Fruit fly (Drosophila melanogaster) whole organism, embryonic: ENCODE results near the gene CG11164.

Experiments
- CG10462 ChIP-seq: fragments of 200-800 bp; sonication (Bioruptor generic); optimal IDR thresholded peaks from 2 replicates; lab custom pipeline; 2016; ENCODE audit warnings: missing biosample characterization, missing genetic modification characterization
- CG11093 ChIP-seq: fragments of 200-800 bp; sonication (Bioruptor generic); IDR thresholded peaks from 3 replicates; pipeline ENCODE4 v1.3.6; 2022; ENCODE audit warnings: missing biosample characterization, missing genetic modification characterization
- CG13424 ChIP-seq: fragments of 200-800 bp; sonication (Bioruptor generic); optimal IDR thresholded peaks from 2 replicates; lab custom pipeline; 2019; ENCODE audit warnings: missing biosample characterization, mild to moderate bottlenecking, missing genetic modification characterization, moderate library complexity
- CG13894 ChIP-seq: fragments of 200-800 bp; sonication (Bioruptor generic); optimal IDR thresholded peaks from 3 replicates; lab custom pipeline; 2018; ENCODE audit warnings: missing biosample characterization, mild to moderate bottlenecking, missing genetic modification characterization, moderate library complexity
- CG15479 ChIP-seq: fragments of 200-800 bp; sonication (Bioruptor generic); optimal IDR thresholded peaks from 3 replicates; lab custom pipeline; 2019; ENCODE audit warnings: missing biosample characterization, mild to moderate bottlenecking, missing genetic modification characterization, moderate library complexity
- CG17802 ChIP-seq: fragments of 200-800 bp; sonication (Bioruptor generic); optimal IDR thresholded peaks from 2 replicates; lab custom pipeline; 2018; ENCODE audit warnings: missing biosample characterization, mild to moderate bottlenecking, missing genetic modification characterization, moderate library complexity
- CG2199 ChIP-seq: fragments of 200-800 bp; sonication (Bioruptor generic); IDR thresholded peaks from 3 replicates; pipeline ENCODE4 v1.3.6; 2022; ENCODE audit warnings: missing biosample characterization, missing genetic modification characterization
- CG3163 ChIP-seq: fragments of 200-800 bp; sonication (Bioruptor generic); optimal IDR thresholded peaks from 3 replicates; lab custom pipeline; 2016; ENCODE audit warnings: missing biosample characterization, missing genetic modification characterization
- CG34224 ChIP-seq: fragments of 200-800 bp; sonication (Bioruptor generic); IDR thresholded peaks from 3 replicates; pipeline ENCODE4 v1.3.6; 2022; ENCODE audit warnings: missing biosample characterization, missing genetic modification characterization; ENCODE audit not compliant: partially characterized antibody
- CG7745 ChIP-seq: fragments of 200-800 bp; sonication (Bioruptor generic); optimal IDR thresholded peaks from 2 replicates; lab custom pipeline; 2018; ENCODE audit warnings: missing biosample characterization, mild to moderate bottlenecking, missing genetic modification characterization, moderate library complexity
- CG8388 ChIP-seq: fragments of 200-800 bp; sonication (Bioruptor generic); optimal IDR thresholded peaks from 2 replicates; lab custom pipeline; 2019; ENCODE audit warnings: missing biosample characterization, mild to moderate bottlenecking, missing genetic modification characterization, moderate library complexity
- CG8765 ChIP-seq: fragments of 200-800 bp; sonication (Bioruptor generic); IDR thresholded peaks from 2 replicates; pipeline ENCODE4 v1.3.6; 2022; ENCODE audit warnings: missing biosample characterization, missing genetic modification characterization
- CTCF ChIP-seq: fragments of 200-800 bp; sonication (Bioruptor generic); optimal IDR thresholded peaks from 2 replicates; lab custom pipeline; 2017; ENCODE audit warnings: missing biosample characterization, mild to moderate bottlenecking, missing genetic modification characterization, moderate library complexity
- D ChIP-seq, 2 experiments: fragments of 200-800 bp in 1 of 2; fragments of >200 bp in 1 of 2; sonication (Bioruptor generic) in 1 of 2; optimal IDR thresholded peaks; 2 replicates in 1 of 2; 3 replicates in 1 of 2; lab custom pipeline; 2017; ENCODE audit warnings: mild to moderate bottlenecking in 1 of 2, missing biosample characterization in 1 of 2, missing genetic modification characterization in 1 of 2, missing genetic modification reagents in 1 of 2
- Dip2 ChIP-seq: fragments of 200-800 bp; sonication (Bioruptor generic); IDR thresholded peaks from 2 replicates; pipeline ENCODE4 v1.3.6; 2022; ENCODE audit warnings: missing biosample characterization, missing genetic modification characterization
- E2f1 ChIP-seq: fragments of 200-800 bp; sonication (Bioruptor generic); IDR thresholded peaks from 2 replicates; pipeline ENCODE4 v1.3.6; 2022; ENCODE audit warnings: missing biosample characterization, missing genetic modification characterization
- Ets65A ChIP-seq: fragments of 200-800 bp; sonication (Bioruptor generic); peaks from one replicate; lab custom pipeline; 2016; ENCODE audit warnings: missing biosample characterization, missing genetic modification characterization
- Ets97D ChIP-seq: fragments of 200-800 bp; sonication (Bioruptor generic); optimal IDR thresholded peaks from 3 replicates; lab custom pipeline; 2016; ENCODE audit warnings: missing biosample characterization, missing genetic modification characterization
- HLH4C ChIP-seq: fragments of 200-800 bp; sonication (Bioruptor generic); IDR thresholded peaks from 3 replicates; pipeline ENCODE4 v1.3.6; 2022; ENCODE audit warnings: missing biosample characterization, missing genetic modification characterization; ENCODE audit not compliant: partially characterized antibody
- Max ChIP-seq: fragments of 200-800 bp; sonication (Bioruptor generic); optimal IDR thresholded peaks from 2 replicates; lab custom pipeline; 2016; ENCODE audit warnings: missing biosample characterization, mild to moderate bottlenecking, missing genetic modification characterization
- Ravus ChIP-seq: fragments of 200-800 bp; sonication (Bioruptor generic); IDR thresholded peaks from 2 replicates; pipeline ENCODE4 v1.3.6; 2022; ENCODE audit warnings: missing biosample characterization, missing genetic modification characterization
- Sry-β ChIP-seq: fragments of 200-800 bp; sonication (Bioruptor generic); optimal IDR thresholded peaks from 2 replicates; lab custom pipeline; 2018; ENCODE audit warnings: missing biosample characterization, mild to moderate bottlenecking, missing genetic modification characterization, moderate library complexity
- Sry-δ ChIP-seq: fragments of 200-800 bp; sonication (Bioruptor generic); optimal IDR thresholded peaks from 2 replicates; lab custom pipeline; 2016; ENCODE audit warnings: missing biosample characterization, missing genetic modification characterization
- Taf1 ChIP-seq: fragments of 200-800 bp; sonication (Bioruptor generic); IDR thresholded peaks from 2 replicates; pipeline ENCODE4 v1.3.6; 2022; ENCODE audit warnings: missing biosample characterization, missing genetic modification characterization
- bab2 ChIP-seq: fragments of 200-800 bp; sonication (Bioruptor generic); optimal IDR thresholded peaks from 2 replicates; lab custom pipeline; 2016; ENCODE audit warnings: missing biosample characterization, missing genetic modification characterization
- btn ChIP-seq: fragments of 200-800 bp; sonication (Bioruptor generic); optimal IDR thresholded peaks from 2 replicates; lab custom pipeline; 2016; ENCODE audit warnings: missing biosample characterization, missing genetic modification characterization
- chm ChIP-seq: fragments of 200-800 bp; sonication (Bioruptor generic); IDR thresholded peaks from 2 replicates; pipeline ENCODE4 v1.3.6; 2022; ENCODE audit warnings: missing biosample characterization, missing genetic modification characterization
- danr ChIP-seq: fragments of 200-800 bp; sonication (Bioruptor generic); IDR thresholded peaks from 2 replicates; pipeline ENCODE4 v1.3.6; 2022; ENCODE audit warnings: missing biosample characterization, missing genetic modification characterization
- dmrt99B ChIP-seq: fragments of 200-800 bp; sonication (Bioruptor generic); optimal IDR thresholded peaks from 2 replicates; lab custom pipeline; 2018; ENCODE audit warnings: missing biosample characterization, mild to moderate bottlenecking, missing genetic modification characterization, moderate library complexity
- eve ChIP-seq, 2 experiments: fragments of >200 bp; optimal IDR thresholded peaks; 2 replicates each; lab custom pipeline; 2017; ENCODE audit warnings: missing biosample characterization in 2 of 2, missing genetic modification characterization in 2 of 2
- exex ChIP-seq: fragments of 200-800 bp; sonication (Bioruptor generic); optimal IDR thresholded peaks from 4 replicates; lab custom pipeline; 2018; ENCODE audit warnings: missing biosample characterization, mild to moderate bottlenecking, missing genetic modification characterization, moderate library complexity
- fd102C ChIP-seq: fragments of 200-800 bp; sonication (Bioruptor generic); optimal IDR thresholded peaks from 2 replicates; lab custom pipeline; 2018; ENCODE audit warnings: missing biosample characterization, mild to moderate bottlenecking, missing genetic modification characterization, moderate library complexity
- gsb ChIP-seq: fragments of 200-800 bp; sonication (Bioruptor generic); IDR thresholded peaks from 2 replicates; pipeline ENCODE4 v1.3.6; 2022; ENCODE audit warnings: missing biosample characterization, missing genetic modification characterization
- mirr ChIP-seq: fragments of 200-800 bp; sonication (Bioruptor generic); optimal IDR thresholded peaks from 3 replicates; lab custom pipeline; 2018; ENCODE audit warnings: missing biosample characterization, mild to moderate bottlenecking, missing genetic modification characterization
- mld ChIP-seq: fragments of 200-800 bp; sonication (Bioruptor generic); IDR thresholded peaks from 3 replicates; pipeline ENCODE4 v1.3.6; 2022; ENCODE audit warnings: missing biosample characterization, missing genetic modification characterization; ENCODE audit not compliant: partially characterized antibody
- p53 ChIP-seq: fragments of 200-800 bp; sonication (Bioruptor generic); optimal IDR thresholded peaks from 2 replicates; lab custom pipeline; 2016; ENCODE audit warnings: missing biosample characterization, missing genetic modification characterization
- pfk ChIP-seq: fragments of 200-800 bp; sonication (Bioruptor generic); optimal IDR thresholded peaks from 2 replicates; lab custom pipeline; 2018; ENCODE audit warnings: missing biosample characterization, mild to moderate bottlenecking, missing genetic modification characterization, moderate library complexity
- pho ChIP-seq: fragments of 200-800 bp; sonication (Bioruptor generic); optimal IDR thresholded peaks from 2 replicates; lab custom pipeline; 2016; ENCODE audit warnings: missing biosample characterization, missing genetic modification characterization
- pum ChIP-seq: fragments of 200-800 bp; sonication (Bioruptor generic); optimal IDR thresholded peaks from 2 replicates; lab custom pipeline; 2016; ENCODE audit warnings: missing biosample characterization, missing genetic modification characterization
- pzg ChIP-seq: fragments of 200-800 bp; sonication (Bioruptor generic); optimal IDR thresholded peaks from 3 replicates; lab custom pipeline; 2018; ENCODE audit warnings: missing biosample characterization, mild to moderate bottlenecking, missing genetic modification characterization, moderate library complexity
- scrt ChIP-seq: fragments of 200-800 bp; sonication (Bioruptor generic); optimal IDR thresholded peaks from 2 replicates; lab custom pipeline; 2018; ENCODE audit warnings: missing biosample characterization, mild to moderate bottlenecking, missing genetic modification characterization, moderate library complexity
- sens ChIP-seq: fragments of 200-800 bp; sonication (Bioruptor generic); peaks from one replicate; lab custom pipeline; 2016; ENCODE audit warnings: missing biosample characterization, missing genetic modification characterization
- sr ChIP-seq: fragments of 200-800 bp; sonication (Bioruptor generic); IDR thresholded peaks from 3 replicates; pipeline ENCODE4 v1.3.6; 2022; ENCODE audit warnings: missing biosample characterization, missing genetic modification characterization
- ssp ChIP-seq: fragments of 200-800 bp; sonication (Bioruptor generic); IDR thresholded peaks from 2 replicates; pipeline ENCODE4 v1.3.6; 2022; ENCODE audit warnings: missing biosample characterization, missing genetic modification characterization
- stwl ChIP-seq: fragments of 200-800 bp; sonication (Bioruptor generic); optimal IDR thresholded peaks from 3 replicates; lab custom pipeline; 2018; ENCODE audit warnings: missing biosample characterization, mild to moderate bottlenecking, missing genetic modification characterization, moderate library complexity
- tin ChIP-seq: fragments of 200-800 bp; sonication (Bioruptor generic); optimal IDR thresholded peaks from 3 replicates; lab custom pipeline; 2016; ENCODE audit warnings: missing biosample characterization, missing genetic modification characterization
- ttk ChIP-seq: fragments of 200-800 bp; sonication (Bioruptor generic); IDR thresholded peaks from 2 replicates; pipeline ENCODE4 v2.1.2; 2022; ENCODE audit warnings: missing biosample characterization, missing genetic modification characterization
- twi ChIP-seq: fragments of 200-800 bp; optimal IDR thresholded peaks from 2 replicates; lab custom pipeline; 2019; ENCODE audit warnings: missing biosample characterization, mild to moderate bottlenecking, missing genetic modification characterization, moderate library complexity
- unpg ChIP-seq: fragments of 200-800 bp; sonication (Bioruptor generic); optimal IDR thresholded peaks from 3 replicates; lab custom pipeline; 2018; ENCODE audit warnings: missing biosample characterization, mild to moderate bottlenecking, missing genetic modification characterization, moderate library complexity

CG11164 gene

DNA sequence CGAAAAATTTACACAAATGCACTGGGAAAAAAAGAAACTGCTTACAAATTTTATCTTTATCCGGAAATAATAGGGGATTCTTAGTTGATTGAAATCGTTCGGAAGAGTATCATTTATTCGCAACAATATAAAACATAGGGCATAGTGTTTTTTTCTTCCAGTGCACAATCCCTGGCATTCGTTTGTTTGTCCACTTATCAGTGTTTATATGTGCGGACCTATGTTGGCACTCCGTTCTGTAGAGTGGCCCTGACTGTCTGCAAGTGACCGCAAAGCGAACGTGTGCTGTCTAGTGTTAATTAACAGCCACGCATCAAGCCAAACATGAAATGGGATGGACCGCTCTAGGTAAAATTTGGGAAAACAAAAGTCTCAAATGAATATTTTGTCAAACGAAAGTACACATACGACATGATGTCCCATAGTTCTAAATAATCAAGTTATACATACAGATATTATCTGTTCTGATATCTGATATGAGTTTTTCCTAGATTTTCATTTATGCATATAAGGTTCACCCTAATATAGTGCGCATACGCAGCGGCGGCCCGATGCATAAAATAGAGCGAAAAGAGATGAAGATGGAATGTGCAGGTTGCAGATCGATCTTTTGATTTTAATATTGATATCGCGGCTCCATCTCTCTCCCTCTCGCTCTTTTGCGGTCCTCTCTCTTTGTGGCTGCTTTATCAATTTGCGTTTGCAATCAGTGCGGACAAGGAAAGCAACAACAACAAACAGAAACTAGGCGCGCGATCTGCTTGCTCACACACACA, 26.5 kb upstream of the CG11164 start (continued):
- TF ChIP-seq chm (GFP tag; lab: Robert Waterston, UW) (peak; percentile 78), pfk (GFP tag; lab: Kevin White, UChicago) (no peak), CG34224 (GFP tag; lab: Robert Waterston, UW) (no peak), exex (tag; lab: Kevin White, UChicago) (peak; percentile 53), twi (tag; lab: Kevin White, UChicago) (peak; percentile 73), E2f1 (GFP tag; lab: Robert Waterston, UW) (peak; percentile 93), fd102C (GFP tag; lab: Kevin White, UChicago) (peak; percentile 58), HLH4C (GFP tag; lab: Robert Waterston, UW) (no peak), pho (GFP tag; lab: Kevin White, UChicago) (peak; percentile 96), D (optimal IDR thresholded peaks at IDR 0.05; lab: Kevin White, UChicago) (no peak), D (GFP tag; optimal IDR thresholded peaks at IDR 0.05; lab: Kevin White, UChicago) (peak; percentile 89), btn (GFP tag; lab: Kevin White, UChicago) (peak; percentile 92), CG13894 (tag; lab: Kevin White, UChicago) (peak; percentile 88), Sry-δ (GFP tag; lab: Kevin White, UChicago) (peak; percentile 69), stwl (no peak), unpg (GFP tag; lab: Kevin White, UChicago) (peak; percentile 91), p53 (GFP tag; lab: Kevin White, UChicago) (peak; percentile 94), sr (peak; percentile 84), Ravus (peak; percentile 78), mirr (GFP tag; lab: Kevin White, UChicago) (peak; percentile 60), CG11093 (GFP tag; lab: Robert Waterston, UW) (peak; percentile 88), dmrt99B (tag; lab: Kevin White, UChicago) (peak; percentile 94), sens (GFP tag; lab: Kevin White, UChicago) (peak; percentile 99), Dip2 (GFP tag; lab: Robert Waterston, UW) (0 out of 2 replicates have a peak, but pooled peaks have one; percentile 23), gsb (GFP tag; lab: Robert Waterston, UW) (peak; percentile 91), CTCF (peak; percentile 40), Taf1 (GFP tag; lab: Robert Waterston, UW) (peak; percentile 68; the same call in 1 of the 2 replicates), CG7745 (tag; lab: Kevin White, UChicago) (no peak), CG3163 (peak; percentile 78), ssp (peak; percentile 78), CG2199 (GFP tag; lab: Robert Waterston, UW) (peak; percentile 20; the same call in 1 of the 3 replicates), Max (GFP tag; lab: Kevin White, UChicago) (peak; percentile 92), ttk (GFP tag; lab: Robert Waterston, UW) (peak; percentile 91), CG10462 (GFP tag; lab: Kevin White, UChicago) (peak; percentile 90), Ets65A (GFP tag; lab: Kevin White, UChicago) (peak; percentile 99), CG8388 (GFP tag; lab: Kevin White, UChicago) (peak; percentile 86), CG13424 (tag; lab: Kevin White, UChicago) (peak; percentile 93), scrt (GFP tag; lab: Kevin White, UChicago) (peak; percentile 88), tin (GFP tag; lab: Kevin White, UChicago) (peak; percentile 91), bab2 (GFP tag; lab: Kevin White, UChicago) (peak; percentile 96), Ets97D (GFP tag; lab: Kevin White, UChicago) (peak; percentile 87), eve (GFP tag; optimal IDR thresholded peaks at IDR 0.05; lab: Kevin White, UChicago) (peak in 1 of 2 experiments; percentile 97), Sry-β (peak; percentile 54), CG15479 (no peak), mld (no peak), danr (GFP tag; lab: Robert Waterston, UW) (peak; percentile 88), CG17802 (tag; lab: Kevin White, UChicago) (peak; percentile 73), pzg (GFP tag; lab: Kevin White, UChicago) (peak; percentile 16), pum (GFP tag; lab: Kevin White, UChicago) (peak; percentile 92), CG8765 (GFP tag; lab: Robert Waterston, UW) (peak; percentile 84)
